Fruit fly (Drosophila melanogaster) whole organism, embryonic: ENCODE data around the gene CG13085.

Experiments used
- Bdp1 ChIP-seq: fragments of 200-800 bp; sonication (Bioruptor generic); optimal IDR thresholded peaks from 3 replicates; lab custom pipeline; 2016; ENCODE audit warnings: missing biosample characterization, missing genetic modification characterization
- Blimp-1 ChIP-seq: fragments of 200-800 bp; sonication (Bioruptor generic); optimal IDR thresholded peaks from 3 replicates; lab custom pipeline; 2018; ENCODE audit warnings: missing biosample characterization, missing genetic modification characterization, mild to moderate bottlenecking, moderate library complexity, missing genetic modification reagents
- BtbVII ChIP-seq: fragments of 200-800 bp; sonication (Bioruptor generic); optimal IDR thresholded peaks from 3 replicates; lab custom pipeline; 2017; ENCODE audit warnings: missing biosample characterization, mild to moderate bottlenecking, missing genetic modification characterization
- CG10267 ChIP-seq: fragments of 200-800 bp; sonication (Bioruptor generic); optimal IDR thresholded peaks from 2 replicates; lab custom pipeline; 2018; ENCODE audit warnings: missing biosample characterization, mild to moderate bottlenecking, missing genetic modification characterization, moderate library complexity
- CG12219 ChIP-seq: fragments of 200-800 bp; sonication (Bioruptor generic); optimal IDR thresholded peaks from 3 replicates; lab custom pipeline; 2018; ENCODE audit warnings: missing biosample characterization, mild to moderate bottlenecking, missing genetic modification characterization
- CG12299 ChIP-seq: fragments of 200-800 bp; sonication (Bioruptor generic); optimal IDR thresholded peaks from 2 replicates; lab custom pipeline; 2018; ENCODE audit warnings: missing biosample characterization, mild to moderate bottlenecking, missing genetic modification characterization
- CG13775 ChIP-seq: fragments of 200-800 bp; sonication (Bioruptor generic); optimal IDR thresholded peaks from 3 replicates; lab custom pipeline; 2017; ENCODE audit warnings: missing biosample characterization, mild to moderate bottlenecking, missing genetic modification characterization
- CG14014 ChIP-seq: fragments of 200-800 bp; sonication (Bioruptor generic); IDR thresholded peaks from 2 replicates; pipeline ENCODE4 v1.3.6; 2022; ENCODE audit warnings: missing biosample characterization, missing genetic modification characterization
- CG15479 ChIP-seq: fragments of 200-800 bp; sonication (Bioruptor generic); optimal IDR thresholded peaks from 3 replicates; lab custom pipeline; 2019; ENCODE audit warnings: missing biosample characterization, mild to moderate bottlenecking, missing genetic modification characterization, moderate library complexity
- CG15601 ChIP-seq: fragments of 200-800 bp; sonication (Bioruptor generic); optimal IDR thresholded peaks from 3 replicates; lab custom pipeline; 2019; ENCODE audit warnings: missing biosample characterization, mild to moderate bottlenecking, missing genetic modification characterization, moderate library complexity
- CG17359 ChIP-seq: fragments of 200-800 bp; sonication (Bioruptor generic); optimal IDR thresholded peaks from 3 replicates; lab custom pipeline; 2018; ENCODE audit warnings: missing biosample characterization, mild to moderate bottlenecking, missing genetic modification characterization, moderate library complexity
- CG17568 ChIP-seq: fragments of 200-800 bp; sonication (Bioruptor generic); optimal IDR thresholded peaks from 2 replicates; lab custom pipeline; 2018; ENCODE audit warnings: missing biosample characterization, mild to moderate bottlenecking, missing genetic modification characterization, moderate library complexity
- CG17912 ChIP-seq: fragments of 200-800 bp; sonication (Bioruptor generic); optimal IDR thresholded peaks from 2 replicates; lab custom pipeline; 2018; ENCODE audit warnings: missing biosample characterization, mild to moderate bottlenecking, missing genetic modification characterization
- CG1792 ChIP-seq: fragments of 200-800 bp; sonication (Bioruptor generic); optimal IDR thresholded peaks from 2 replicates; lab custom pipeline; 2016; ENCODE audit warnings: missing biosample characterization, missing genetic modification characterization
- CG18599 ChIP-seq: fragments of 200-800 bp; sonication (Bioruptor generic); optimal IDR thresholded peaks from 3 replicates; lab custom pipeline; 2017; ENCODE audit warnings: missing biosample characterization, missing genetic modification characterization, mild to moderate bottlenecking, moderate library complexity, missing genetic modification reagents
- CG2120 ChIP-seq: fragments of 200-800 bp; sonication (Bioruptor generic); optimal IDR thresholded peaks from 3 replicates; lab custom pipeline; 2016; ENCODE audit warnings: missing biosample characterization, missing genetic modification characterization
- CG4360 ChIP-seq: fragments of 200-800 bp; sonication (Bioruptor generic); IDR thresholded peaks from 2 replicates; pipeline ENCODE4 v1.3.6; 2022; ENCODE audit warnings: missing biosample characterization, missing genetic modification characterization
- CG4820 ChIP-seq: fragments of 200-800 bp; sonication (Bioruptor generic); optimal IDR thresholded peaks from 3 replicates; lab custom pipeline; 2016; ENCODE audit warnings: missing biosample characterization, missing genetic modification characterization
- CG6683 ChIP-seq: fragments of 200-800 bp; sonication (Bioruptor generic); optimal IDR thresholded peaks from 2 replicates; lab custom pipeline; 2017; ENCODE audit warnings: missing biosample characterization, mild to moderate bottlenecking, missing genetic modification characterization, missing genetic modification reagents
- CG6765 ChIP-seq: fragments of 200-800 bp; sonication (Bioruptor generic); optimal IDR thresholded peaks from 3 replicates; lab custom pipeline; 2017; ENCODE audit warnings: missing biosample characterization, mild to moderate bottlenecking, missing genetic modification characterization
- CG7963 ChIP-seq: fragments of 200-800 bp; sonication (Bioruptor generic); IDR thresholded peaks from 3 replicates; pipeline ENCODE4 v1.3.6; 2022; ENCODE audit warnings: missing biosample characterization, missing genetic modification characterization; ENCODE audit not compliant: partially characterized antibody
- CG7987 ChIP-seq: fragments of 200-800 bp; sonication (Bioruptor generic); optimal IDR thresholded peaks from 2 replicates; lab custom pipeline; 2018; ENCODE audit warnings: missing biosample characterization, mild to moderate bottlenecking, missing genetic modification characterization, moderate library complexity
- CG8281 ChIP-seq: fragments of 200-800 bp; sonication (Bioruptor generic); optimal IDR thresholded peaks from 2 replicates; lab custom pipeline; 2018; ENCODE audit warnings: missing biosample characterization, mild to moderate bottlenecking, missing genetic modification characterization, moderate library complexity
- CG8359 ChIP-seq: fragments of 200-800 bp; sonication (Bioruptor generic); optimal IDR thresholded peaks from 2 replicates; lab custom pipeline; 2017; ENCODE audit warnings: missing biosample characterization, mild to moderate bottlenecking, missing genetic modification characterization, borderline replicate concordance
- Dip2 ChIP-seq: fragments of 200-800 bp; sonication (Bioruptor generic); IDR thresholded peaks from 2 replicates; pipeline ENCODE4 v1.3.6; 2022; ENCODE audit warnings: missing biosample characterization, missing genetic modification characterization
- Eip74EF ChIP-seq, 2 experiments: fragments of 200-800 bp in 1 of 2; fragments of >200 bp in 1 of 2; sonication (Bioruptor generic) in 1 of 2; optimal IDR thresholded peaks; 2 replicates each; lab custom pipeline; 2017 to 2019; ENCODE audit warnings: missing biosample characterization in 2 of 2, missing genetic modification characterization in 2 of 2, mild to moderate bottlenecking in 1 of 2, moderate library complexity in 1 of 2
- Fer1 ChIP-seq: fragments of 200-800 bp; sonication (Bioruptor generic); optimal IDR thresholded peaks from 2 replicates; lab custom pipeline; 2017; ENCODE audit warnings: missing biosample characterization, mild to moderate bottlenecking, missing genetic modification characterization
- Lpt ChIP-seq: fragments of >200 bp; optimal IDR thresholded peaks from 2 replicates; lab custom pipeline; 2018; ENCODE audit warnings: missing biosample characterization, missing genetic modification characterization
- Mad ChIP-seq: fragments of 200-800 bp; sonication (Bioruptor generic); optimal IDR thresholded peaks from 2 replicates; lab custom pipeline; 2016; ENCODE audit warnings: missing biosample characterization, missing genetic modification characterization
- NK7.1 ChIP-seq: fragments of 200-800 bp; sonication (Bioruptor generic); optimal IDR thresholded peaks from 3 replicates; lab custom pipeline; 2016; ENCODE audit warnings: missing biosample characterization, missing genetic modification characterization
- Optix ChIP-seq: fragments of 200-800 bp; sonication (Bioruptor generic); IDR thresholded peaks from 3 replicates; pipeline ENCODE4 v1.3.6; 2022; ENCODE audit warnings: missing biosample characterization, missing genetic modification characterization
- Six4 ChIP-seq: fragments of 200-800 bp; sonication (Bioruptor generic); optimal IDR thresholded peaks from 2 replicates; lab custom pipeline; 2016; ENCODE audit warnings: missing biosample characterization, missing genetic modification characterization
- Stat92E ChIP-seq, 3 experiments: fragments of >200 bp in 2 of 3; fragments of 200-800 bp in 1 of 3; sonication (Bioruptor generic) in 1 of 3; optimal IDR thresholded peaks; 2 replicates each; lab custom pipeline; 2017 to 2019; ENCODE audit warnings: missing biosample characterization in 3 of 3, missing genetic modification characterization in 3 of 3, mild to moderate bottlenecking in 1 of 3, moderate library complexity in 1 of 3
- br ChIP-seq: fragments of >200 bp; optimal IDR thresholded peaks from 2 replicates; lab custom pipeline; 2017
- crp ChIP-seq, 2 experiments: fragments of 200-800 bp; sonication (Bioruptor generic); optimal IDR thresholded peaks; 2 replicates in 1 of 2; 3 replicates in 1 of 2; lab custom pipeline; 2017; ENCODE audit warnings: missing biosample characterization in 2 of 2, missing genetic modification characterization in 2 of 2, mild to moderate bottlenecking in 1 of 2, moderate library complexity in 1 of 2
- dmrt11E ChIP-seq: fragments of 200-800 bp; sonication (Bioruptor generic); optimal IDR thresholded peaks from 3 replicates; lab custom pipeline; 2018; ENCODE audit warnings: missing biosample characterization, mild to moderate bottlenecking, missing genetic modification characterization, moderate library complexity
- dpn ChIP-seq, 2 experiments: fragments of 200-800 bp; sonication (Bioruptor generic); optimal IDR thresholded peaks; 3 replicates each; lab custom pipeline; 2016; ENCODE audit warnings: missing biosample characterization in 2 of 2, missing genetic modification characterization in 2 of 2
- gce ChIP-seq: fragments of 200-800 bp; sonication (Bioruptor generic); IDR thresholded peaks from 3 replicates; pipeline ENCODE4 v1.3.6; 2022; ENCODE audit warnings: missing biosample characterization, missing genetic modification characterization
- gro ChIP-seq: fragments of 200-800 bp; sonication (Bioruptor generic); optimal IDR thresholded peaks from 2 replicates; lab custom pipeline; 2016; ENCODE audit warnings: missing biosample characterization, missing genetic modification characterization
- kah ChIP-seq: fragments of 200-800 bp; sonication (Bioruptor generic); optimal IDR thresholded peaks from 2 replicates; lab custom pipeline; 2018; ENCODE audit warnings: missing biosample characterization, mild to moderate bottlenecking, missing genetic modification characterization
- ken ChIP-seq: fragments of 200-800 bp; sonication (Bioruptor generic); IDR thresholded peaks from 3 replicates; pipeline ENCODE4 v1.3.6; 2022; ENCODE audit warnings: missing biosample characterization, missing genetic modification characterization
- nerfin-1 ChIP-seq: fragments of 200-800 bp; sonication (Bioruptor generic); optimal IDR thresholded peaks from 3 replicates; lab custom pipeline; 2019; ENCODE audit warnings: missing biosample characterization, mild to moderate bottlenecking, missing genetic modification characterization, moderate library complexity
- shn ChIP-seq: fragments of 200-800 bp; sonication (Bioruptor generic); optimal IDR thresholded peaks from 3 replicates; lab custom pipeline; 2016; ENCODE audit warnings: missing biosample characterization, missing genetic modification characterization
- sisA ChIP-seq: fragments of 200-800 bp; sonication (Bioruptor generic); IDR thresholded peaks from 2 replicates; pipeline ENCODE4 v1.3.6; 2022; ENCODE audit warnings: missing biosample characterization, missing genetic modification characterization
- slp2 ChIP-seq: fragments of 200-800 bp; sonication (Bioruptor generic); optimal IDR thresholded peaks from 2 replicates; lab custom pipeline; 2016; ENCODE audit warnings: missing biosample characterization, missing genetic modification characterization
- stc ChIP-seq: fragments of 200-800 bp; sonication (Bioruptor generic); IDR thresholded peaks from 2 replicates; pipeline ENCODE4 v1.3.6; 2022; ENCODE audit warnings: missing biosample characterization, missing genetic modification characterization
- tap ChIP-seq: fragments of 200-800 bp; optimal IDR thresholded peaks from 3 replicates; lab custom pipeline; 2019; ENCODE audit warnings: missing biosample characterization, mild to moderate bottlenecking, missing genetic modification characterization, moderate library complexity
- tll ChIP-seq, 2 experiments: fragments of 200-800 bp in 1 of 2; fragments of >200 bp in 1 of 2; sonication (Bioruptor generic) in 1 of 2; optimal IDR thresholded peaks; 2 replicates each; lab custom pipeline; 2017 to 2019; ENCODE audit warnings: missing biosample characterization in 2 of 2, missing genetic modification characterization in 2 of 2, mild to moderate bottlenecking in 1 of 2, moderate library complexity in 1 of 2
- twi ChIP-seq: fragments of 200-800 bp; optimal IDR thresholded peaks from 2 replicates; lab custom pipeline; 2019; ENCODE audit warnings: missing biosample characterization, mild to moderate bottlenecking, missing genetic modification characterization, moderate library complexity
- tx ChIP-seq: fragments of 200-800 bp; sonication (Bioruptor generic); optimal IDR thresholded peaks from 2 replicates; lab custom pipeline; 2016; ENCODE audit warnings: missing biosample characterization, missing genetic modification characterization
- unc-4 ChIP-seq: fragments of 200-800 bp; sonication (Bioruptor generic); IDR thresholded peaks from 2 replicates; pipeline ENCODE4 v1.3.6; 2022; ENCODE audit warnings: missing biosample characterization, missing genetic modification characterization; ENCODE audit not compliant: partially characterized antibody

CG13085 gene

dm6 chr2L:19430343-19430742 lies 6.5 kb downstream of the CG13085 start, which contains the start of gene RtcB (continued):
- no peak for TF ChIP-seq kah (GFP tag; lab: Kevin White, UChicago)
- no peak for TF ChIP-seq CG8281 (tag; lab: Kevin White, UChicago)
- TF ChIP-seq Mad (GFP tag; lab: Kevin White, UChicago), result no peak
- no peak for TF ChIP-seq CG12299
- no peak for TF ChIP-seq Bdp1 (GFP tag; lab: Kevin White, UChicago)
- no peak for TF ChIP-seq CG1792 (GFP tag; lab: Kevin White, UChicago)
- no peak for TF ChIP-seq tll (GFP tag; optimal IDR thresholded peaks at IDR 0.05; lab: Kevin White, UChicago)
- TF ChIP-seq Dip2, result no peak
- no peak for TF ChIP-seq CG17359 (tag; lab: Kevin White, UChicago)
- no peak for TF ChIP-seq Stat92E (GFP tag; optimal IDR thresholded peaks at IDR 0.05; lab: Kevin White, UChicago)
- no peak for TF ChIP-seq CG4360 (GFP tag; lab: Robert Waterston, UW)
- TF ChIP-seq br (lab: Kevin White, UChicago), result no peak
- no peak for TF ChIP-seq CG15601 (tag; lab: Kevin White, UChicago)
- TF ChIP-seq CG8359 (GFP tag; lab: Kevin White, UChicago), result no peak
- peak; percentile 95 for TF ChIP-seq unc-4
- no peak for TF ChIP-seq ken (GFP tag; lab: Robert Waterston, UW)
- TF ChIP-seq CG14014, result no peak
- TF ChIP-seq Lpt (GFP tag; lab: Kevin White, UChicago), result no peak
- no peak for TF ChIP-seq slp2 (GFP tag; lab: Kevin White, UChicago)
- no peak for TF ChIP-seq BtbVII (GFP tag; lab: Kevin White, UChicago)
- TF ChIP-seq twi (tag; lab: Kevin White, UChicago), result no peak
- no peak for TF ChIP-seq Six4
- no peak for TF ChIP-seq CG17568 (GFP tag; lab: Kevin White, UChicago)
- TF ChIP-seq Eip74EF (GFP tag; optimal IDR thresholded peaks at IDR 0.05; lab: Kevin White, UChicago), result no peak
- TF ChIP-seq CG2120 (GFP tag; lab: Kevin White, UChicago), result peak; percentile 30
- no peak for TF ChIP-seq NK7.1 (GFP tag; lab: Kevin White, UChicago)
- peak; percentile 94 for TF ChIP-seq CG7963 (GFP tag; lab: Robert Waterston, UW)
- TF ChIP-seq CG4820 (GFP tag; lab: Kevin White, UChicago), result no peak
- no peak for TF ChIP-seq Optix (GFP tag; lab: Robert Waterston, UW)
- no peak for TF ChIP-seq shn (GFP tag; lab: Kevin White, UChicago)
- TF ChIP-seq Fer1, result no peak
- TF ChIP-seq tap (tag; lab: Kevin White, UChicago), result no peak
- no peak for TF ChIP-seq CG6683 (GFP tag; lab: Kevin White, UChicago)
- TF ChIP-seq CG17912 (GFP tag; lab: Kevin White, UChicago), result no peak
- TF ChIP-seq tx (GFP tag; lab: Kevin White, UChicago), result no peak
- no peak for TF ChIP-seq stc
- peak; percentile 31 for TF ChIP-seq CG10267 (tag; lab: Kevin White, UChicago)
- no peak for TF ChIP-seq gce (GFP tag; lab: Robert Waterston, UW)
- no peak for TF ChIP-seq CG15479 (GFP tag; lab: Kevin White, UChicago)
- TF ChIP-seq CG12219 (GFP tag; lab: Kevin White, UChicago), result no peak
- TF ChIP-seq CG13775, result no peak
- TF ChIP-seq crp (GFP tag; optimal IDR thresholded peaks at IDR 0.05; lab: Kevin White, UChicago), result peak in 1 of 2 experiments; percentile 66
- TF ChIP-seq CG7987, result no peak
- no peak for TF ChIP-seq Blimp-1 (GFP tag; lab: Kevin White, UChicago)
- no peak for TF ChIP-seq dpn (GFP tag; optimal IDR thresholded peaks at IDR 0.05; lab: Kevin White, UChicago)
- no peak for TF ChIP-seq CG18599 (GFP tag; lab: Kevin White, UChicago)
- TF ChIP-seq CG6765 (GFP tag; lab: Kevin White, UChicago), result no peak
- peak; percentile 58 for TF ChIP-seq nerfin-1 (tag; lab: Kevin White, UChicago)
- TF ChIP-seq dmrt11E, result no peak
- no peak for TF ChIP-seq gro (GFP tag; lab: Kevin White, UChicago)
- TF ChIP-seq sisA (GFP tag; lab: Robert Waterston, UW), result peak; percentile 24; the same call in 1 of the 2 replicates
